Worm (Caenorhabditis elegans) whole organism, late embryonic: ENCODE results near the gene nhr-178.

Source experiments
- ama-1 ChIP-seq: fragments of 150-350 bp; optimal IDR thresholded peaks from 2 replicates; lab custom pipeline; 2014
- ceh-24 ChIP-seq: sonication (generic microtip); optimal IDR thresholded peaks from 2 replicates; lab custom pipeline; 2016; ENCODE audit warnings: mild to moderate bottlenecking, missing genetic modification characterization, missing compliant biosample characterization
- ceh-34 ChIP-seq: sonication (generic microtip); optimal IDR thresholded peaks from 2 replicates; lab custom pipeline; 2016; ENCODE audit warnings: mild to moderate bottlenecking, missing genetic modification characterization, missing compliant biosample characterization
- dmd-4 ChIP-seq: sonication (generic microtip); optimal IDR thresholded peaks from 2 replicates; lab custom pipeline; 2016; ENCODE audit warnings: borderline replicate concordance, missing genetic modification characterization, missing compliant biosample characterization
- ets-4 ChIP-seq: sonication (generic microtip); optimal IDR thresholded peaks from 2 replicates; lab custom pipeline; 2016; ENCODE audit warnings: missing genetic modification characterization, missing compliant biosample characterization
- gmeb-2 ChIP-seq: sonication (generic microtip); optimal IDR thresholded peaks from 2 replicates; lab custom pipeline; 2016; ENCODE audit warnings: missing genetic modification characterization, inconsistent platforms, missing compliant biosample characterization
- nhr-11 ChIP-seq: fragments of 150-350 bp; optimal IDR thresholded peaks from 2 replicates; lab custom pipeline; 2014; ENCODE audit warnings: missing biosample characterization, missing genetic modification characterization
- npax-4 ChIP-seq: sonication (generic microtip); optimal IDR thresholded peaks from 2 replicates; lab custom pipeline; 2016; ENCODE audit warnings: missing genetic modification characterization, missing compliant biosample characterization
- pag-3 ChIP-seq: sonication (generic microtip); optimal IDR thresholded peaks from 2 replicates; lab custom pipeline; 2016; ENCODE audit warnings: missing compliant biosample characterization, missing genetic modification characterization, borderline replicate concordance
- pat-9 ChIP-seq: fragments of 200-800 bp; sonication (Bioruptor generic); optimal IDR thresholded peaks from 2 replicates; lab custom pipeline; 2018; ENCODE audit warnings: mild to moderate bottlenecking, missing genetic modification characterization, moderate library complexity, missing compliant biosample characterization
- pha-4 ChIP-seq: fragments of 150-350 bp; optimal IDR thresholded peaks from 2 replicates; lab custom pipeline; 2018; ENCODE audit warnings: missing biosample characterization, missing genetic modification reagents, missing genetic modification characterization
- tbx-2 ChIP-seq: sonication (generic microtip); optimal IDR thresholded peaks from 2 replicates; lab custom pipeline; 2016; ENCODE audit warnings: missing genetic modification characterization, missing compliant biosample characterization
- tbx-7 ChIP-seq: sonication (generic microtip); optimal IDR thresholded peaks from 2 replicates; lab custom pipeline; 2016; ENCODE audit warnings: missing genotype, missing genetic modification characterization, missing compliant biosample characterization

- TF ChIP-seq pha-4 (tag; lab: Kevin White, UChicago) (no peak), pag-3 (no peak), tbx-7 (tag; lab: Kevin White, UChicago) (no peak), ama-1 (lab: Kevin White, UChicago) (no peak), tbx-2 (tag; lab: Kevin White, UChicago) (no peak), ets-4 (tag; lab: Kevin White, UChicago) (no peak), gmeb-2 (tag; lab: Kevin White, UChicago) (no peak), nhr-11 (tag; lab: Kevin White, UChicago) (no peak), dmd-4 (tag; lab: Kevin White, UChicago) (no peak), ceh-24 (tag; lab: Kevin White, UChicago) (no peak), pat-9 (tag; lab: Kevin White, UChicago) (no peak), ceh-34 (no peak), npax-4 (tag; lab: Kevin White, UChicago) (no peak)
These were observed 29.1 kb downstream of the nhr-178 start for ce11 chrV:1578572-1579230.
